Worm (Caenorhabditis elegans) whole organism, young adult: Measurements from ENCODE around the gene nrf-6.

Experiments
- B0336.3 ChIP-seq: fragments of 200-800 bp; sonication (Bioruptor generic); IDR thresholded peaks from 2 replicates; pipeline ENCODE4 v1.3.6; 2022; ENCODE audit warnings: missing genetic modification characterization, missing compliant biosample characterization
- C06A6.2 ChIP-seq: fragments of 200-800 bp; sonication (Bioruptor generic); conservative IDR thresholded peaks from 2 replicates; pipeline ENCODE4 v1.3.6; 2022; ENCODE audit warnings: missing genetic modification characterization, missing compliant biosample characterization
- D2030.7 ChIP-seq: fragments of 200-800 bp; sonication (Bioruptor generic); IDR thresholded peaks from 2 replicates; pipeline ENCODE4 v1.3.6; 2022; ENCODE audit warnings: missing genetic modification reagents, missing genetic modification characterization, missing compliant biosample characterization
- F39B2.1 ChIP-seq: fragments of 200-800 bp; sonication (Bioruptor generic); IDR thresholded peaks from 2 replicates; pipeline ENCODE4 v1.3.6; 2022; ENCODE audit warnings: missing genetic modification reagents, missing genetic modification characterization, missing compliant biosample characterization
- F55B11.4 ChIP-seq: sonication (generic microtip); optimal IDR thresholded peaks from 2 replicates; lab custom pipeline; 2016; ENCODE audit warnings: missing compliant biosample characterization, missing genetic modification characterization, borderline replicate concordance; ENCODE audit not compliant: insufficient read depth
- F57A8.1 ChIP-seq: fragments of 200-800 bp; sonication (Bioruptor generic); optimal IDR thresholded peaks from 2 replicates; lab custom pipeline; 2018; ENCODE audit warnings: mild to moderate bottlenecking, missing genetic modification characterization, moderate library complexity, missing compliant biosample characterization
- F57C9.4 ChIP-seq: sonication (generic microtip); optimal IDR thresholded peaks from 2 replicates; lab custom pipeline; 2017; ENCODE audit warnings: mild to moderate bottlenecking, missing genetic modification characterization, missing compliant biosample characterization
- K11D2.4 ChIP-seq: fragments of 200-800 bp; sonication (Bioruptor generic); IDR thresholded peaks from 2 replicates; pipeline ENCODE4 v1.3.6; 2022; ENCODE audit warnings: missing genetic modification reagents, missing genetic modification characterization, missing compliant biosample characterization
- K12H6.12 ChIP-seq: fragments of 200-800 bp; sonication (Bioruptor generic); optimal IDR thresholded peaks from 2 replicates; lab custom pipeline; 2018; ENCODE audit warnings: mild to moderate bottlenecking, missing genetic modification characterization, missing compliant biosample characterization
- T26A5.8 ChIP-seq: sonication (generic microtip); optimal IDR thresholded peaks from 2 replicates; lab custom pipeline; 2016; ENCODE audit warnings: missing genetic modification characterization, missing compliant biosample characterization
- Y95B8A.8 ChIP-seq: fragments of 200-800 bp; sonication (Bioruptor generic); IDR thresholded peaks from 2 replicates; pipeline ENCODE4 v1.3.6; 2022; ENCODE audit warnings: missing genetic modification reagents, missing genetic modification characterization, missing compliant biosample characterization
- attf-5 ChIP-seq: fragments of 200-800 bp; sonication (Bioruptor generic); optimal IDR thresholded peaks from 2 replicates; lab custom pipeline; 2018; ENCODE audit warnings: mild to moderate bottlenecking, missing genetic modification characterization, missing compliant biosample characterization
- attf-6 ChIP-seq: fragments of 200-800 bp; sonication (Bioruptor generic); IDR thresholded peaks from 2 replicates; pipeline ENCODE4 v1.3.6; 2022; ENCODE audit warnings: missing genetic modification reagents, missing genetic modification characterization, missing compliant biosample characterization
- ccch-3 ChIP-seq: fragments of 200-800 bp; sonication (Bioruptor generic); optimal IDR thresholded peaks from 2 replicates; lab custom pipeline; 2018; ENCODE audit warnings: mild to moderate bottlenecking, missing genetic modification characterization, missing compliant biosample characterization
- cebp-1 ChIP-seq, 2 experiments: fragments of 200-800 bp in 1 of 2; sonication (Bioruptor generic) in 1 of 2; sonication (generic microtip) in 1 of 2; IDR thresholded peaks in 1 of 2; optimal IDR thresholded peaks in 1 of 2; 2 replicates each; pipeline versions ENCODE4 v1.3.6 to Lab custom; 2017 to 2022; ENCODE audit warnings: missing compliant biosample characterization in 2 of 2, missing genetic modification characterization in 2 of 2, mild to moderate bottlenecking in 1 of 2, missing genetic modification reagents in 1 of 2, moderate library complexity in 1 of 2
- ceh-58 ChIP-seq: fragments of 200-800 bp; sonication (Bioruptor generic); IDR thresholded peaks from 2 replicates; pipeline ENCODE4 v1.3.6; 2022; ENCODE audit warnings: missing genetic modification characterization, missing compliant biosample characterization
- die-1 ChIP-seq: sonication (generic microtip); optimal IDR thresholded peaks from 2 replicates; lab custom pipeline; 2016; ENCODE audit warnings: missing genotype, mild to moderate bottlenecking, missing genetic modification characterization, missing compliant biosample characterization
- dpl-1 ChIP-seq: fragments of 150-350 bp; optimal IDR thresholded peaks from 2 replicates; lab custom pipeline; 2014; ENCODE audit warnings: missing biosample characterization, missing genetic modification reagents, missing genetic modification characterization
- egl-18 ChIP-seq: fragments of 200-800 bp; sonication (Bioruptor generic); IDR thresholded peaks from 2 replicates; pipeline ENCODE4 v1.3.6; 2022; ENCODE audit warnings: missing genetic modification reagents, missing genetic modification characterization, missing compliant biosample characterization
- egrh-3 ChIP-seq: fragments of 200-800 bp; sonication (Bioruptor generic); IDR thresholded peaks from 2 replicates; pipeline ENCODE4 v1.3.6; 2022; ENCODE audit warnings: missing genetic modification reagents, missing genetic modification characterization, missing compliant biosample characterization
- fkh-3 ChIP-seq: sonication (generic microtip); optimal IDR thresholded peaks from 2 replicates; lab custom pipeline; 2016; ENCODE audit warnings: mild to moderate bottlenecking, missing genetic modification characterization, missing compliant biosample characterization
- lag-1 ChIP-seq: fragments of 200-800 bp; sonication (Bioruptor generic); IDR thresholded peaks from 2 replicates; pipeline ENCODE4 v1.3.6; 2022; ENCODE audit warnings: missing genetic modification reagents, missing genetic modification characterization, missing compliant biosample characterization
- lir-1 ChIP-seq: fragments of 200-800 bp; sonication (Bioruptor generic); conservative IDR thresholded peaks from 2 replicates; pipeline ENCODE4 v1.3.6; 2022; ENCODE audit warnings: missing genetic modification reagents, missing genetic modification characterization, missing compliant biosample characterization
- mel-28 ChIP-seq: sonication (generic microtip); optimal IDR thresholded peaks from 2 replicates; lab custom pipeline; 2016; ENCODE audit warnings: borderline replicate concordance, mild to moderate bottlenecking, missing genetic modification characterization, missing compliant biosample characterization
- nfya-1 ChIP-seq: sonication (generic microtip); optimal IDR thresholded peaks from 2 replicates; lab custom pipeline; 2017; ENCODE audit warnings: antibody characterized with exemption, missing compliant biosample characterization, missing genetic modification characterization, borderline replicate concordance; ENCODE audit not compliant: insufficient read depth
- nhr-120 ChIP-seq: fragments of 200-800 bp; sonication (Bioruptor generic); IDR thresholded peaks from 2 replicates; pipeline ENCODE4 v1.3.6; 2022; ENCODE audit warnings: missing genetic modification characterization, missing compliant biosample characterization
- nhr-27 ChIP-seq: fragments of 200-800 bp; sonication (Bioruptor generic); optimal IDR thresholded peaks from 2 replicates; lab custom pipeline; 2018; ENCODE audit warnings: mild to moderate bottlenecking, missing genetic modification characterization, moderate library complexity, missing compliant biosample characterization
- nhr-80 ChIP-seq: sonication (generic microtip); optimal IDR thresholded peaks from 2 replicates; lab custom pipeline; 2016; ENCODE audit warnings: missing genetic modification characterization, missing compliant biosample characterization
- pha-4 ChIP-seq: fragments of 150-350 bp; sonication (generic microtip); optimal IDR thresholded peaks from 2 replicates; lab custom pipeline; 2014; ENCODE audit warnings: missing biosample characterization, missing genetic modification reagents, missing genetic modification characterization
- sea-2 ChIP-seq: fragments of 200-800 bp; sonication (Bioruptor generic); IDR thresholded peaks from 2 replicates; pipeline ENCODE4 v1.3.6; 2022; ENCODE audit warnings: missing genetic modification characterization, missing compliant biosample characterization
- snpc-1.3 ChIP-seq: sonication (generic microtip); optimal IDR thresholded peaks from 2 replicates; lab custom pipeline; 2017; ENCODE audit warnings: missing genetic modification characterization, mild to moderate bottlenecking, missing compliant biosample characterization, antibody characterized with exemption, moderate library complexity, missing genotype, missing genetic modification reagents; ENCODE audit not compliant: insufficient read depth
- snpc-3.4 ChIP-seq: sonication (generic microtip); optimal IDR thresholded peaks from 2 replicates; lab custom pipeline; 2017; ENCODE audit warnings: missing genetic modification characterization, mild to moderate bottlenecking, missing compliant biosample characterization, antibody characterized with exemption, moderate library complexity, missing genotype, missing genetic modification reagents
- snpc-4 ChIP-seq, 5 experiments: fragments of 150-350 bp in 1 of 5; sonication (generic microtip) in 4 of 5; optimal IDR thresholded peaks; 2 replicates each; lab custom pipeline; 2014 to 2018; ENCODE audit warnings: missing genetic modification characterization in 5 of 5, missing biosample characterization in 3 of 5, antibody characterized with exemption in 2 of 5, mild to moderate bottlenecking in 2 of 5, missing compliant biosample characterization in 2 of 5, missing genotype in 2 of 5, moderate library complexity in 2 of 5, missing genetic modification reagents in 1 of 5
- somi-1 ChIP-seq: fragments of 200-800 bp; sonication (Bioruptor generic); optimal IDR thresholded peaks from 2 replicates; lab custom pipeline; 2018; ENCODE audit warnings: mild to moderate bottlenecking, missing genetic modification characterization, missing compliant biosample characterization
- sptf-2 ChIP-seq: fragments of 200-800 bp; sonication (Bioruptor generic); optimal IDR thresholded peaks from 2 replicates; lab custom pipeline; 2018; ENCODE audit warnings: mild to moderate bottlenecking, missing genetic modification characterization, missing compliant biosample characterization
- unc-62 ChIP-seq: fragments of 150-350 bp; optimal IDR thresholded peaks from 2 replicates; lab custom pipeline; 2014; ENCODE audit warnings: missing biosample characterization, missing genetic modification reagents, missing genetic modification characterization
- zfh-2 ChIP-seq: fragments of 200-800 bp; sonication (Bioruptor generic); conservative IDR thresholded peaks from 2 replicates; pipeline ENCODE4 v1.3.6; 2022; ENCODE audit warnings: missing genetic modification reagents, missing genetic modification characterization, missing compliant biosample characterization
- ztf-26 ChIP-seq: sonication (generic microtip); optimal IDR thresholded peaks from 2 replicates; lab custom pipeline; 2017; ENCODE audit warnings: missing genetic modification characterization, missing compliant biosample characterization
- ztf-28 ChIP-seq: fragments of 200-800 bp; sonication (Bioruptor generic); IDR thresholded peaks from 2 replicates; pipeline ENCODE4 v1.3.6; 2022; ENCODE audit warnings: missing genetic modification reagents, missing genetic modification characterization, missing compliant biosample characterization
- ztf-6 ChIP-seq: fragments of 200-800 bp; sonication (Bioruptor generic); IDR thresholded peaks from 2 replicates; pipeline ENCODE4 v1.3.6; 2022; ENCODE audit warnings: missing genetic modification reagents, missing genetic modification characterization, missing compliant biosample characterization

nrf-6 gene

ce11 chrII:8075324-8075810 is 42.9 kb upstream of the nrf-6 start, which contains the start of gene K02C4.2 (continued):
- TF ChIP-seq snpc-4 (GFP tag; optimal IDR thresholded peaks at IDR 0.05; lab: Kevin White, UChicago), result peak; percentile 67
- TF ChIP-seq snpc-4 (tag; optimal IDR thresholded peaks at IDR 0.05; lab: Kevin White, UChicago), result peak in 3 of 4 experiments; percentile 71 to 77 (median 72)
- peak; percentile 82 for TF ChIP-seq snpc-3.4 (tag; lab: Kevin White, UChicago)
- TF ChIP-seq pha-4 (tag; lab: Kevin White, UChicago), result no peak
- TF ChIP-seq lag-1, result 0 out of 2 replicates have a peak, but pooled peaks have one; percentile 55
- TF ChIP-seq F39B2.1 (GFP tag; lab: Robert Waterston, UW), result no peak
- TF ChIP-seq, all 124 proteins: peak for 86

ce11 chrII:8074058-8074457 is 41.5 kb upstream of the nrf-6 start:
- TF ChIP-seq B0336.3 (GFP tag; lab: Robert Waterston, UW), result no peak
- no peak for TF ChIP-seq C06A6.2 (GFP tag; lab: Robert Waterston, UW)
- TF ChIP-seq attf-5 (GFP tag; lab: Kevin White, UChicago), result no peak
- no peak for TF ChIP-seq dpl-1
- no peak for TF ChIP-seq ccch-3 (GFP tag; lab: Kevin White, UChicago)
- no peak for TF ChIP-seq fkh-3 (tag; lab: Kevin White, UChicago)
- TF ChIP-seq egl-18, result no peak
- no peak for TF ChIP-seq sea-2 (GFP tag; lab: Robert Waterston, UW)
- peak; percentile 17 for TF ChIP-seq nhr-80 (tag; lab: Kevin White, UChicago)
- TF ChIP-seq attf-6 (GFP tag; lab: Robert Waterston, UW), result no peak
- peak; percentile 27 for TF ChIP-seq unc-62
- TF ChIP-seq mel-28 (tag; lab: Kevin White, UChicago), result no peak
- no peak for TF ChIP-seq F57A8.1

ce11 chrII:8073222-8073621 is 40.7 kb upstream of the nrf-6 start, which contains the start of gene gpcp-2:
gpcp-2 (minus strand) TSS chrII:8073374.
- TF ChIP-seq nhr-80 (tag; lab: Kevin White, UChicago), result peak; percentile 48
- no peak for TF ChIP-seq D2030.7 (GFP tag; lab: Robert Waterston, UW)
- TF ChIP-seq unc-62, result no peak
- TF ChIP-seq ceh-58 (GFP tag; lab: Robert Waterston, UW), result no peak
- no peak for TF ChIP-seq T26A5.8
- TF ChIP-seq F55B11.4 (tag; lab: Kevin White, UChicago), result no peak
- TF ChIP-seq egrh-3 (GFP tag; lab: Robert Waterston, UW), result no peak
- no peak for TF ChIP-seq nhr-27 (tag; lab: Kevin White, UChicago)
- no peak for TF ChIP-seq pha-4 (tag; lab: Kevin White, UChicago)

- no peak for TF ChIP-seq egl-18
- TF ChIP-seq nfya-1, result no peak
- no peak for TF ChIP-seq ztf-26 (tag; lab: Kevin White, UChicago)
- no peak for TF ChIP-seq snpc-4 (GFP tag; optimal IDR thresholded peaks at IDR 0.05; lab: Kevin White, UChicago)
- no peak for TF ChIP-seq snpc-4 (tag; optimal IDR thresholded peaks at IDR 0.05; lab: Kevin White, UChicago)
- no peak for TF ChIP-seq mel-28 (tag; lab: Kevin White, UChicago)
- no peak for TF ChIP-seq die-1 (tag; lab: Kevin White, UChicago)
- TF ChIP-seq ztf-6 (GFP tag; lab: Robert Waterston, UW), result no peak
- TF ChIP-seq F57C9.4 (tag; lab: Kevin White, UChicago), result no peak
- TF ChIP-seq dpl-1, result no peak
- no peak for TF ChIP-seq K11D2.4 (GFP tag; lab: Robert Waterston, UW)
- TF ChIP-seq Y95B8A.8 (GFP tag; lab: Robert Waterston, UW), result no peak
- no peak for TF ChIP-seq cebp-1 (GFP tag; IDR thresholded peaks at IDR 0.05; lab: Robert Waterston, UW)
- TF ChIP-seq cebp-1 (tag; optimal IDR thresholded peaks at IDR 0.05; lab: Kevin White, UChicago), result peak; percentile 34
- TF ChIP-seq K12H6.12 (tag; lab: Kevin White, UChicago), result peak; percentile 15
- peak; percentile 37 for TF ChIP-seq attf-5 (GFP tag; lab: Kevin White, UChicago)
- no peak for TF ChIP-seq snpc-1.3 (tag; lab: Kevin White, UChicago)
- TF ChIP-seq lir-1, result no peak
- TF ChIP-seq zfh-2, result no peak
- TF ChIP-seq sptf-2 (GFP tag; lab: Kevin White, UChicago), result no peak
- no peak for TF ChIP-seq nhr-120 (GFP tag; lab: Robert Waterston, UW)
- peak; percentile 50 for TF ChIP-seq somi-1 (GFP tag; lab: Kevin White, UChicago)
- TF ChIP-seq ztf-28, result no peak
Measured at ce11 chrII:8071801-8072544, 39.5 kb upstream of the nrf-6 start.
